Worm (Caenorhabditis elegans) whole organism, L4 larva: ENCODE results near the gene lgc-15.

Experiments
- D1046.2 ChIP-seq: fragments of 200-800 bp; sonication (Bioruptor generic); IDR thresholded peaks from 2 replicates; pipeline ENCODE4 v1.3.6; 2022; ENCODE audit warnings: missing genetic modification characterization, missing compliant biosample characterization
- F10B5.3 ChIP-seq: sonication (generic microtip); optimal IDR thresholded peaks from 2 replicates; lab custom pipeline; 2016; ENCODE audit warnings: mild to moderate bottlenecking, missing genetic modification characterization, missing compliant biosample characterization
- F26F4.8 ChIP-seq: fragments of 200-800 bp; sonication (Bioruptor generic); conservative IDR thresholded peaks from 2 replicates; pipeline ENCODE4 v1.3.6; 2022; ENCODE audit warnings: missing genetic modification characterization, missing compliant biosample characterization
- F44E2.7 ChIP-seq: fragments of 200-800 bp; sonication (Bioruptor generic); IDR thresholded peaks from 2 replicates; pipeline ENCODE4 v2.1.2; 2022; ENCODE audit warnings: missing genetic modification characterization, missing compliant biosample characterization
- F49E8.2 ChIP-seq: sonication (generic microtip); optimal IDR thresholded peaks from 2 replicates; lab custom pipeline; 2016; ENCODE audit warnings: missing compliant biosample characterization, mild to moderate bottlenecking, missing genetic modification characterization, borderline replicate concordance
- R02D3.7 ChIP-seq: fragments of 150-350 bp; sonication (generic microtip); optimal IDR thresholded peaks from 3 replicates; lab custom pipeline; 2014; ENCODE audit warnings: missing biosample characterization, missing genetic modification characterization
- Y48G9A.11 ChIP-seq: fragments of 200-800 bp; sonication (Bioruptor generic); IDR thresholded peaks from 2 replicates; pipeline ENCODE4 v1.3.6; 2022; ENCODE audit warnings: missing genetic modification reagents, missing genetic modification characterization, missing compliant biosample characterization
- Y5F2A.4 ChIP-seq: fragments of 200-800 bp; sonication (Bioruptor generic); optimal IDR thresholded peaks from 2 replicates; lab custom pipeline; 2018; ENCODE audit warnings: mild to moderate bottlenecking, missing genetic modification characterization, missing compliant biosample characterization
- ZK337.2 ChIP-seq: fragments of 200-800 bp; sonication (Bioruptor generic); IDR thresholded peaks from 2 replicates; pipeline ENCODE4 v1.3.6; 2022; ENCODE audit warnings: missing genetic modification reagents, missing genetic modification characterization, missing compliant biosample characterization
- arid-1 ChIP-seq: fragments of 200-800 bp; sonication (Bioruptor generic); conservative IDR thresholded peaks from 2 replicates; pipeline ENCODE4 v1.3.6; 2022; ENCODE audit warnings: missing genetic modification reagents, missing genetic modification characterization, missing compliant biosample characterization
- attf-4 ChIP-seq: sonication (generic microtip); optimal IDR thresholded peaks from 3 replicates; lab custom pipeline; 2017; ENCODE audit warnings: missing biosample characterization, missing genetic modification characterization
- ceh-20 ChIP-seq: fragments of 200-800 bp; sonication (Bioruptor generic); IDR thresholded peaks from 2 replicates; pipeline ENCODE4 v1.3.6; 2022; ENCODE audit warnings: missing genetic modification reagents, missing genetic modification characterization, missing compliant biosample characterization
- ceh-32 ChIP-seq: sonication (generic microtip); optimal IDR thresholded peaks from 2 replicates; lab custom pipeline; 2016; ENCODE audit warnings: mild to moderate bottlenecking, missing genetic modification characterization, missing compliant biosample characterization; ENCODE audit not compliant: poor library complexity
- ceh-44 ChIP-seq: fragments of 200-800 bp; sonication (Bioruptor generic); IDR thresholded peaks from 2 replicates; pipeline ENCODE4 v1.3.6; 2022; ENCODE audit warnings: missing genetic modification reagents, missing genetic modification characterization, missing compliant biosample characterization
- ces-1 ChIP-seq: fragments of 150-350 bp; sonication (generic microtip); optimal IDR thresholded peaks from 4 replicates; lab custom pipeline; 2014; ENCODE audit warnings: missing biosample characterization, missing genetic modification reagents, missing genetic modification characterization
- ctbp-1 ChIP-seq: fragments of 200-800 bp; sonication (Bioruptor generic); IDR thresholded peaks from 2 replicates; pipeline ENCODE4 v1.3.6; 2022; ENCODE audit warnings: missing genetic modification reagents, missing genetic modification characterization, missing compliant biosample characterization
- daf-19 ChIP-seq: fragments of 200-800 bp; sonication (Bioruptor generic); conservative IDR thresholded peaks from 2 replicates; pipeline ENCODE4 v1.3.6; 2022; ENCODE audit warnings: missing genetic modification characterization, missing compliant biosample characterization
- daf-8 ChIP-seq: fragments of 200-800 bp; sonication (Bioruptor generic); IDR thresholded peaks from 2 replicates; pipeline ENCODE4 v1.3.6; 2022; ENCODE audit warnings: missing genetic modification characterization, missing compliant biosample characterization
- dmd-6 ChIP-seq: fragments of 200-800 bp; sonication (Bioruptor generic); IDR thresholded peaks from 2 replicates; pipeline ENCODE4 v1.3.6; 2022; ENCODE audit warnings: missing genetic modification reagents, missing genetic modification characterization, missing compliant biosample characterization
- dmd-9 ChIP-seq: fragments of 200-800 bp; sonication (Bioruptor generic); IDR thresholded peaks from 2 replicates; pipeline ENCODE4 v1.3.6; 2022; ENCODE audit warnings: missing genetic modification reagents, missing genetic modification characterization, missing compliant biosample characterization
- dpl-1 ChIP-seq: fragments of 150-350 bp; optimal IDR thresholded peaks from 2 replicates; lab custom pipeline; 2014; ENCODE audit warnings: missing biosample characterization, missing genetic modification reagents, missing genetic modification characterization
- egl-43 ChIP-seq: fragments of 200-800 bp; sonication (Bioruptor generic); IDR thresholded peaks from 2 replicates; pipeline ENCODE4 v1.3.6; 2022; ENCODE audit warnings: missing genetic modification reagents, missing genetic modification characterization, missing compliant biosample characterization
- fkh-10 ChIP-seq: fragments of 150-350 bp; optimal IDR thresholded peaks from 2 replicates; lab custom pipeline; 2014; ENCODE audit warnings: missing biosample characterization, missing genetic modification reagents, missing genetic modification characterization
- gei-8 ChIP-seq: fragments of 200-800 bp; sonication (Bioruptor generic); optimal IDR thresholded peaks from 2 replicates; lab custom pipeline; 2018; ENCODE audit warnings: mild to moderate bottlenecking, missing genetic modification characterization, missing compliant biosample characterization
- hif-1 ChIP-seq, 2 experiments: sonication (generic microtip); optimal IDR thresholded peaks; 2 replicates each; lab custom pipeline; 2016 to 2017; ENCODE audit warnings: missing compliant biosample characterization in 2 of 2, missing genetic modification characterization in 2 of 2, missing genetic modification reagents in 2 of 2, missing genotype in 2 of 2, mild to moderate bottlenecking in 1 of 2
- hmg-1.1 ChIP-seq: fragments of 200-800 bp; sonication (Bioruptor generic); IDR thresholded peaks from 2 replicates; pipeline ENCODE4 v1.3.6; 2022; ENCODE audit warnings: missing genetic modification reagents, missing genetic modification characterization, missing compliant biosample characterization
- jun-1 ChIP-seq: fragments of 150-350 bp; optimal IDR thresholded peaks from 2 replicates; lab custom pipeline; 2014; ENCODE audit warnings: missing biosample characterization, missing genetic modification reagents, missing genetic modification characterization
- lim-7 ChIP-seq: fragments of 200-800 bp; sonication (Bioruptor generic); IDR thresholded peaks from 2 replicates; pipeline ENCODE4 v1.3.6; 2022; ENCODE audit warnings: missing genetic modification characterization, missing compliant biosample characterization
- lin-13 ChIP-seq: fragments of 150-350 bp; optimal IDR thresholded peaks from 2 replicates; lab custom pipeline; 2014; ENCODE audit warnings: missing biosample characterization, missing genetic modification reagents, missing genetic modification characterization
- lin-15B ChIP-seq: fragments of 150-350 bp; sonication (generic microtip); optimal IDR thresholded peaks from 3 replicates; lab custom pipeline; 2014; ENCODE audit warnings: missing biosample characterization, missing genetic modification characterization
- lin-38 ChIP-seq: fragments of 200-800 bp; sonication (Bioruptor generic); IDR thresholded peaks from 2 replicates; pipeline ENCODE4 v1.3.6; 2022; ENCODE audit warnings: missing genetic modification reagents, missing genetic modification characterization, missing compliant biosample characterization
- lir-3 ChIP-seq: sonication (generic microtip); optimal IDR thresholded peaks from 2 replicates; lab custom pipeline; 2016; ENCODE audit warnings: mild to moderate bottlenecking, missing genetic modification characterization, missing compliant biosample characterization
- mdt-29 ChIP-seq: fragments of 200-800 bp; sonication (Bioruptor generic); IDR thresholded peaks from 2 replicates; pipeline ENCODE4 v1.3.6; 2022; ENCODE audit warnings: missing genetic modification reagents, missing genetic modification characterization, missing compliant biosample characterization
- mep-1 ChIP-seq: fragments of 150-350 bp; sonication (generic microtip); optimal IDR thresholded peaks from 3 replicates; lab custom pipeline; 2014; ENCODE audit warnings: missing biosample characterization, missing genetic modification characterization
- mxl-2 ChIP-seq: fragments of 200-800 bp; sonication (Bioruptor generic); conservative IDR thresholded peaks from 2 replicates; pipeline ENCODE4 v1.3.6; 2022; ENCODE audit warnings: missing genetic modification reagents, missing genetic modification characterization, missing compliant biosample characterization
- nhr-10 ChIP-seq: fragments of 150-350 bp; optimal IDR thresholded peaks from 2 replicates; lab custom pipeline; 2014; ENCODE audit warnings: missing biosample characterization, missing genetic modification characterization
- nhr-102 ChIP-seq: sonication (generic microtip); optimal IDR thresholded peaks from 2 replicates; lab custom pipeline; 2016; ENCODE audit warnings: mild to moderate bottlenecking, missing genetic modification characterization, moderate library complexity, missing compliant biosample characterization
- nhr-111 ChIP-seq: fragments of 200-800 bp; sonication (Bioruptor generic); optimal IDR thresholded peaks from 2 replicates; lab custom pipeline; 2018; ENCODE audit warnings: mild to moderate bottlenecking, missing genetic modification characterization, missing compliant biosample characterization
- nhr-28 ChIP-seq: fragments of 150-350 bp; optimal IDR thresholded peaks from 2 replicates; lab custom pipeline; 2014; ENCODE audit warnings: missing biosample characterization, missing genetic modification characterization
- nhr-77 ChIP-seq: fragments of 150-350 bp; optimal IDR thresholded peaks from 2 replicates; lab custom pipeline; 2014; ENCODE audit warnings: missing biosample characterization, missing genetic modification characterization
- pqm-1 ChIP-seq: sonication (generic microtip); optimal IDR thresholded peaks from 2 replicates; lab custom pipeline; 2017; ENCODE audit warnings: missing biosample characterization, missing genetic modification characterization
- saeg-2 ChIP-seq: fragments of 200-800 bp; sonication (Bioruptor generic); IDR thresholded peaks from 2 replicates; pipeline ENCODE4 v1.3.6; 2022; ENCODE audit warnings: missing genetic modification reagents, missing genetic modification characterization, missing compliant biosample characterization
- sdz-12 ChIP-seq: fragments of 200-800 bp; sonication (Bioruptor generic); optimal IDR thresholded peaks from 2 replicates; lab custom pipeline; 2018; ENCODE audit warnings: mild to moderate bottlenecking, missing genetic modification characterization, missing compliant biosample characterization
- snpc-4 ChIP-seq: fragments of 150-350 bp; optimal IDR thresholded peaks from 2 replicates; lab custom pipeline; 2014; ENCODE audit warnings: missing biosample characterization, missing genetic modification characterization
- spr-1 ChIP-seq: sonication (generic microtip); optimal IDR thresholded peaks from 2 replicates; lab custom pipeline; 2016; ENCODE audit warnings: mild to moderate bottlenecking, missing genetic modification characterization, missing compliant biosample characterization
- unc-39 ChIP-seq: sonication (generic microtip); optimal IDR thresholded peaks from 2 replicates; lab custom pipeline; 2017; ENCODE audit warnings: missing biosample characterization, missing genetic modification characterization
- unc-62 ChIP-seq, 3 experiments: fragments of 150-350 bp in 1 of 3; sonication (generic microtip); optimal IDR thresholded peaks in 2 of 3; peaks in 1 of 3; 1 replicate in 1 of 3; 2 replicates in 2 of 3; lab custom pipeline; 2014 to 2017; ENCODE audit warnings: missing biosample characterization in 3 of 3, missing genetic modification characterization in 3 of 3, missing genetic modification reagents in 3 of 3, missing genotype in 1 of 3
- vab-7 ChIP-seq: fragments of 200-800 bp; sonication (Bioruptor generic); IDR thresholded peaks from 2 replicates; pipeline ENCODE4 v1.3.6; 2022; ENCODE audit warnings: missing genetic modification reagents, missing genetic modification characterization, missing compliant biosample characterization
- zag-1 ChIP-seq: fragments of 150-350 bp; optimal IDR thresholded peaks from 2 replicates; lab custom pipeline; 2014; ENCODE audit warnings: missing biosample characterization, missing genetic modification characterization
- zfp-2 ChIP-seq: sonication (generic microtip); optimal IDR thresholded peaks from 2 replicates; lab custom pipeline; 2016; ENCODE audit warnings: mild to moderate bottlenecking, missing genetic modification characterization, missing compliant biosample characterization
- zfp-3 ChIP-seq: fragments of 200-800 bp; sonication (Bioruptor generic); conservative IDR thresholded peaks from 2 replicates; pipeline ENCODE4 v1.3.6; 2022; ENCODE audit warnings: missing genetic modification reagents, missing genetic modification characterization, missing compliant biosample characterization

lgc-15 gene

ce11 chrX:12106004-12106403 is 8.1 kb upstream of the lgc-15 start (continued):
- TF ChIP-seq daf-19 (GFP tag; lab: Robert Waterston, UW) (peak; percentile 94), R02D3.7 (tag; lab: Kevin White, UChicago) (peak; percentile 10), ceh-44 (GFP tag; lab: Robert Waterston, UW) (peak; percentile 86), unc-39 (no peak), nhr-10 (tag; lab: Kevin White, UChicago) (no peak), hmg-1.1 (GFP tag; lab: Robert Waterston, UW) (peak; percentile 97), pqm-1 (no peak), daf-8 (GFP tag; lab: Robert Waterston, UW) (peak; percentile 80; the same call in 1 of the 2 replicates), nhr-28 (tag; lab: Kevin White, UChicago) (peak; percentile 60), zag-1 (peak; percentile 46), hif-1 (tag; optimal IDR thresholded peaks at IDR 0.05; lab: Kevin White, UChicago) (peak in 1 of 2 experiments; percentile 21), lir-3 (tag; lab: Kevin White, UChicago) (peak; percentile 82), sdz-12 (no peak), snpc-4 (tag; lab: Kevin White, UChicago) (no peak), ceh-20 (GFP tag; lab: Robert Waterston, UW) (peak; percentile 87), nhr-77 (tag; lab: Kevin White, UChicago) (peak; percentile 56), lin-38 (peak; percentile 82), F26F4.8 (GFP tag; lab: Robert Waterston, UW) (no peak; the same call in 1 of the 2 replicates), vab-7 (peak; percentile 97), Y48G9A.11 (peak; percentile 74), F10B5.3 (tag; lab: Kevin White, UChicago) (peak; percentile 82), lin-13 (GFP tag; lab: Kevin White, UChicago) (peak; percentile 37), nhr-111 (peak; percentile 92), unc-62 (GFP tag; optimal IDR thresholded peaks at IDR 0.05 in 1 of 2; lab: Kevin White, UChicago) (peak in 1 of 2 experiments; percentile 97), unc-62 (tag; optimal IDR thresholded peaks at IDR 0.05; lab: Kevin White, UChicago) (no peak), nhr-102 (peak; percentile 79), zfp-2 (peak; percentile 62), mdt-29 (GFP tag; lab: Robert Waterston, UW) (no peak), Y5F2A.4 (GFP tag; lab: Kevin White, UChicago) (peak; percentile 84), lin-15B (tag; lab: Kevin White, UChicago) (no peak), saeg-2 (GFP tag; lab: Robert Waterston, UW) (peak; percentile 72; the same call in 1 of the 2 replicates), mep-1 (tag; lab: Kevin White, UChicago) (no peak), ces-1 (peak; percentile 77), zfp-3 (peak; percentile 76; the same call in 1 of the 2 replicates), ceh-32 (tag; lab: Kevin White, UChicago) (peak; percentile 71), ZK337.2 (peak; percentile 80), gei-8 (GFP tag; lab: Kevin White, UChicago) (peak; percentile 83), attf-4 (tag; lab: Kevin White, UChicago) (no peak), mxl-2 (peak; percentile 74), dmd-9 (GFP tag; lab: Robert Waterston, UW) (peak; percentile 70; the same call in 1 of the 2 replicates), arid-1 (GFP tag; lab: Robert Waterston, UW) (peak; percentile 94), dmd-6 (GFP tag; lab: Robert Waterston, UW) (peak; percentile 81), lim-7 (GFP tag; lab: Robert Waterston, UW) (peak; percentile 98), D1046.2 (GFP tag; lab: Robert Waterston, UW) (peak; percentile 91), fkh-10 (GFP tag; lab: Kevin White, UChicago) (peak; percentile 65), ctbp-1 (GFP tag; lab: Robert Waterston, UW) (peak; percentile 97), F44E2.7 (GFP tag; lab: Robert Waterston, UW) (0 out of 2 replicates have a peak, but pooled peaks have one; percentile 77), dpl-1 (GFP tag; lab: Kevin White, UChicago) (no peak), egl-43 (GFP tag; lab: Robert Waterston, UW) (no peak), F49E8.2 (peak; percentile 37), spr-1 (tag; lab: Kevin White, UChicago) (peak; percentile 69), jun-1 (peak; percentile 73)
